Worm (Caenorhabditis elegans) whole organism, L1 larva: Measurements from ENCODE around the gene acs-11.
A peak's percentile ranks its signal among the peaks of the same experiment; 100 is the strongest.

Source experiments
- C04F5.9 ChIP-seq: sonication (generic microtip); optimal IDR thresholded peaks from 2 replicates; lab custom pipeline; 2016; ENCODE audit warnings: missing genetic modification characterization, missing compliant biosample characterization
- C34B4.2 ChIP-seq: sonication (generic microtip); optimal IDR thresholded peaks from 2 replicates; lab custom pipeline; 2017; ENCODE audit warnings: mild to moderate bottlenecking, missing genetic modification characterization, missing compliant biosample characterization
- Y116A8C.19 ChIP-seq: sonication (generic microtip); optimal IDR thresholded peaks from 2 replicates; lab custom pipeline; 2016; ENCODE audit warnings: missing compliant biosample characterization, missing genetic modification characterization, borderline replicate concordance
- aha-1 ChIP-seq: fragments of 150-350 bp; optimal IDR thresholded peaks from 2 replicates; lab custom pipeline; 2014; ENCODE audit warnings: missing biosample characterization, missing genetic modification characterization
- aly-2 ChIP-seq: fragments of 150-350 bp; optimal IDR thresholded peaks from 2 replicates; lab custom pipeline; 2014; ENCODE audit warnings: missing biosample characterization, missing genetic modification characterization
- blmp-1 ChIP-seq: fragments of 150-350 bp; optimal IDR thresholded peaks from 2 replicates; lab custom pipeline; 2014; ENCODE audit warnings: missing biosample characterization, missing genetic modification characterization
- ceh-8 ChIP-seq: fragments of 200-800 bp; sonication (Bioruptor generic); optimal IDR thresholded peaks from 2 replicates; lab custom pipeline; 2018; ENCODE audit warnings: mild to moderate bottlenecking, missing genetic modification characterization, moderate library complexity, missing compliant biosample characterization
- ceh-88 ChIP-seq: fragments of 200-800 bp; sonication (Bioruptor generic); IDR thresholded peaks from 2 replicates; pipeline ENCODE4 v1.3.6; 2022; ENCODE audit warnings: missing genetic modification characterization, missing compliant biosample characterization
- ceh-90 ChIP-seq: sonication (generic microtip); optimal IDR thresholded peaks from 2 replicates; lab custom pipeline; 2016; ENCODE audit warnings: missing genetic modification characterization, missing compliant biosample characterization
- dpl-1 ChIP-seq, 3 experiments: fragments of 150-350 bp in 2 of 3; sonication (generic microtip) in 1 of 3; optimal IDR thresholded peaks; 2 replicates each; lab custom pipeline; 2014 to 2017; ENCODE audit warnings: missing biosample characterization in 3 of 3, missing genetic modification characterization in 3 of 3, missing genetic modification reagents in 3 of 3
- efl-1 ChIP-seq, 4 experiments: fragments of 150-350 bp; optimal IDR thresholded peaks in 3 of 4; peaks in 1 of 4; 1 replicate in 1 of 4; 2 replicates in 3 of 4; lab custom pipeline; 2014; ENCODE audit warnings: missing biosample characterization in 2 of 4, missing genetic modification characterization in 2 of 4, missing genetic modification reagents in 2 of 4
- egl-13 ChIP-seq: sonication (generic microtip); optimal IDR thresholded peaks from 2 replicates; lab custom pipeline; 2016; ENCODE audit warnings: missing genotype, missing genetic modification reagents, missing genetic modification characterization, missing compliant biosample characterization
- egl-27 ChIP-seq, 2 experiments: fragments of 150-350 bp in 1 of 2; sonication (generic microtip); optimal IDR thresholded peaks; 3 replicates each; lab custom pipeline; 2017 to 2018; ENCODE audit warnings: missing biosample characterization in 2 of 2, missing genetic modification characterization in 2 of 2, missing genetic modification reagents in 2 of 2
- elt-2 ChIP-seq: sonication (generic microtip); optimal IDR thresholded peaks from 2 replicates; lab custom pipeline; 2016; ENCODE audit warnings: missing genetic modification characterization, mild to moderate bottlenecking, inconsistent platforms, missing compliant biosample characterization, missing genetic modification reagents
- elt-3 ChIP-seq, 6 experiments: fragments of 150-350 bp in 1 of 6; sonication (generic microtip); optimal IDR thresholded peaks; 2 replicates each; lab custom pipeline; 2017 to 2018; ENCODE audit warnings: missing biosample characterization in 6 of 6, missing genetic modification characterization in 6 of 6, inconsistent platforms in 1 of 6
- ets-5 ChIP-seq: fragments of 200-800 bp; sonication (Bioruptor generic); IDR thresholded peaks from 2 replicates; pipeline ENCODE4 v1.3.6; 2022; ENCODE audit warnings: missing genetic modification characterization, missing compliant biosample characterization
- fkh-10 ChIP-seq: sonication (generic microtip); optimal IDR thresholded peaks from 2 replicates; lab custom pipeline; 2017; ENCODE audit warnings: missing biosample characterization, missing genetic modification reagents, missing genetic modification characterization
- fkh-4 ChIP-seq: sonication (generic microtip); optimal IDR thresholded peaks from 2 replicates; lab custom pipeline; 2016; ENCODE audit warnings: missing compliant biosample characterization, missing genetic modification characterization, borderline replicate concordance
- fkh-8 ChIP-seq: sonication (generic microtip); optimal IDR thresholded peaks from 2 replicates; lab custom pipeline; 2016; ENCODE audit warnings: mild to moderate bottlenecking, missing genetic modification characterization, missing compliant biosample characterization
- grh-1 ChIP-seq: fragments of 200-800 bp; sonication (Bioruptor generic); IDR thresholded peaks from 2 replicates; pipeline ENCODE4 v1.3.6; 2022; ENCODE audit warnings: missing genetic modification reagents, missing genetic modification characterization, missing compliant biosample characterization
- hlh-4 ChIP-seq: sonication (generic microtip); optimal IDR thresholded peaks from 2 replicates; lab custom pipeline; 2016; ENCODE audit warnings: mild to moderate bottlenecking, missing genetic modification characterization, missing compliant biosample characterization
- irx-1 ChIP-seq: sonication (generic microtip); optimal IDR thresholded peaks from 2 replicates; lab custom pipeline; 2016; ENCODE audit warnings: missing genetic modification characterization, missing compliant biosample characterization
- lin-14 ChIP-seq: fragments of 200-800 bp; sonication (Bioruptor generic); optimal IDR thresholded peaks from 2 replicates; lab custom pipeline; 2018; ENCODE audit warnings: mild to moderate bottlenecking, missing genetic modification characterization, moderate library complexity, missing compliant biosample characterization
- lin-15B ChIP-seq: fragments of 150-350 bp; sonication (generic microtip); optimal IDR thresholded peaks from 3 replicates; lab custom pipeline; 2014; ENCODE audit warnings: missing biosample characterization, missing genetic modification characterization
- lin-35 ChIP-seq, 2 experiments: fragments of 150-350 bp; optimal IDR thresholded peaks; 2 replicates each; lab custom pipeline; 2014; ENCODE audit warnings: missing biosample characterization in 2 of 2, missing genetic modification characterization in 2 of 2, missing genetic modification reagents in 2 of 2
- lin-39 ChIP-seq: fragments of 150-350 bp; optimal IDR thresholded peaks from 2 replicates; lab custom pipeline; 2014; ENCODE audit warnings: missing biosample characterization, missing genetic modification reagents, missing genetic modification characterization
- lsy-2 ChIP-seq, 2 experiments: fragments of 150-350 bp; optimal IDR thresholded peaks; 2 replicates each; lab custom pipeline; 2014; ENCODE audit warnings: missing biosample characterization in 2 of 2, missing genetic modification characterization in 2 of 2
- mef-2 ChIP-seq: fragments of 150-350 bp; optimal IDR thresholded peaks from 2 replicates; lab custom pipeline; 2014; ENCODE audit warnings: missing biosample characterization, missing genetic modification characterization
- nhr-12 ChIP-seq: sonication (generic microtip); optimal IDR thresholded peaks from 2 replicates; lab custom pipeline; 2017; ENCODE audit warnings: missing biosample characterization, missing genetic modification characterization
- nhr-20 ChIP-seq: sonication (generic microtip); optimal IDR thresholded peaks from 2 replicates; lab custom pipeline; 2016; ENCODE audit warnings: mild to moderate bottlenecking, missing genetic modification characterization, missing compliant biosample characterization
- nhr-71 ChIP-seq: sonication (generic microtip); optimal IDR thresholded peaks from 2 replicates; lab custom pipeline; 2016; ENCODE audit warnings: mild to moderate bottlenecking, missing genetic modification characterization, moderate library complexity, missing compliant biosample characterization
- nhr-77 ChIP-seq: fragments of 150-350 bp; optimal IDR thresholded peaks from 2 replicates; lab custom pipeline; 2014; ENCODE audit warnings: missing biosample characterization, missing genetic modification characterization
- nhr-85 ChIP-seq: sonication (generic microtip); peaks from one replicate; lab custom pipeline; 2016; ENCODE audit warnings: missing genetic modification characterization, inconsistent platforms, missing compliant biosample characterization
- pax-3 ChIP-seq: fragments of 200-800 bp; sonication (Bioruptor generic); optimal IDR thresholded peaks from 2 replicates; lab custom pipeline; 2018; ENCODE audit warnings: mild to moderate bottlenecking, missing genetic modification characterization, moderate library complexity, missing compliant biosample characterization
- skn-1 ChIP-seq: fragments of 150-350 bp; optimal IDR thresholded peaks from 2 replicates; lab custom pipeline; 2014; ENCODE audit warnings: missing biosample characterization, missing genetic modification characterization
- snu-23 ChIP-seq: sonication (generic microtip); optimal IDR thresholded peaks from 2 replicates; lab custom pipeline; 2016; ENCODE audit warnings: missing genetic modification characterization, missing compliant biosample characterization
- sptf-1 ChIP-seq: fragments of 150-350 bp; optimal IDR thresholded peaks from 2 replicates; lab custom pipeline; 2014; ENCODE audit warnings: missing biosample characterization, missing genetic modification characterization
- sup-37 ChIP-seq: fragments of 200-800 bp; sonication (Bioruptor generic); optimal IDR thresholded peaks from 2 replicates; lab custom pipeline; 2018; ENCODE audit warnings: mild to moderate bottlenecking, missing genetic modification characterization, missing compliant biosample characterization
- unc-130 ChIP-seq: fragments of 150-350 bp; optimal IDR thresholded peaks from 2 replicates; lab custom pipeline; 2017; ENCODE audit warnings: missing biosample characterization, missing genetic modification characterization, inconsistent platforms
- unc-62 ChIP-seq: fragments of 150-350 bp; optimal IDR thresholded peaks from 2 replicates; lab custom pipeline; 2014; ENCODE audit warnings: missing biosample characterization, missing genetic modification reagents, missing genetic modification characterization
- unc-86 ChIP-seq: sonication (generic microtip); optimal IDR thresholded peaks from 2 replicates; lab custom pipeline; 2016; ENCODE audit warnings: missing genetic modification characterization, missing compliant biosample characterization
- vab-15 ChIP-seq: sonication (generic microtip); optimal IDR thresholded peaks from 2 replicates; lab custom pipeline; 2017; ENCODE audit warnings: missing genotype, mild to moderate bottlenecking, missing genetic modification characterization, missing compliant biosample characterization
- xbp-1 ChIP-seq: sonication (generic microtip); optimal IDR thresholded peaks from 2 replicates; lab custom pipeline; 2016; ENCODE audit warnings: missing genetic modification characterization, missing compliant biosample characterization
- zag-1 ChIP-seq: fragments of 150-350 bp; optimal IDR thresholded peaks from 2 replicates; lab custom pipeline; 2014; ENCODE audit warnings: missing biosample characterization, missing genetic modification characterization
- zip-4 ChIP-seq: fragments of 200-800 bp; sonication (Bioruptor generic); optimal IDR thresholded peaks from 2 replicates; lab custom pipeline; 2018; ENCODE audit warnings: mild to moderate bottlenecking, missing genetic modification characterization, moderate library complexity, missing compliant biosample characterization
- ztf-4 ChIP-seq: fragments of 150-350 bp; optimal IDR thresholded peaks from 2 replicates; lab custom pipeline; 2014; ENCODE audit warnings: missing biosample characterization, missing genetic modification characterization

Gene acs-11

ce11 chrII:4761020-4761419 lies 19.1 kb downstream of the acs-11 start:
- peak; percentile 36 for TF ChIP-seq blmp-1 (tag; lab: Kevin White, UChicago)
- TF ChIP-seq Y116A8C.19 (tag; lab: Kevin White, UChicago), result no peak
- peak; percentile 9 for TF ChIP-seq snu-23 (GFP tag; lab: Kevin White, UChicago)
- TF ChIP-seq C04F5.9 (tag; lab: Kevin White, UChicago), result no peak
- TF ChIP-seq lin-35 (GFP tag; optimal IDR thresholded peaks at IDR 0.05; lab: Kevin White, UChicago), result peak in 1 of 2 experiments; percentile 4
- peak; percentile 48 for TF ChIP-seq nhr-20 (tag; lab: Kevin White, UChicago)
- TF ChIP-seq nhr-85 (tag; lab: Kevin White, UChicago), result peak; percentile 93
- peak; percentile 37 for TF ChIP-seq lin-14 (GFP tag; lab: Kevin White, UChicago)
- TF ChIP-seq nhr-12 (tag; lab: Kevin White, UChicago), result no peak
- TF ChIP-seq nhr-71 (tag; lab: Kevin White, UChicago), result peak; percentile 31
- TF ChIP-seq lsy-2 (tag; optimal IDR thresholded peaks at IDR 0.05; lab: Kevin White, UChicago), result peak in 1 of 2 experiments; percentile 38
- no peak for TF ChIP-seq aha-1 (tag; lab: Kevin White, UChicago)
- no peak for TF ChIP-seq aly-2 (tag; lab: Kevin White, UChicago)
- no peak for TF ChIP-seq ztf-4 (tag; lab: Kevin White, UChicago)
- TF ChIP-seq, all 84 proteins: peak for 8

- TF ChIP-seq vab-15 (tag; lab: Kevin White, UChicago) (no peak), unc-62 (GFP tag; lab: Kevin White, UChicago) (no peak), egl-13 (no peak), nhr-77 (tag; lab: Kevin White, UChicago) (no peak), fkh-10 (GFP tag; lab: Kevin White, UChicago) (no peak), efl-1 (optimal IDR thresholded peaks at IDR 0.05; lab: Kevin White, UChicago) (no peak), efl-1 (GFP tag; optimal IDR thresholded peaks at IDR 0.05 in 1 of 2; lab: Kevin White, UChicago) (peak in 1 of 2 experiments; percentile 90), hlh-4 (tag; lab: Kevin White, UChicago) (no peak), nhr-20 (tag; lab: Kevin White, UChicago) (peak; percentile 53), nhr-85 (tag; lab: Kevin White, UChicago) (peak; percentile 84), grh-1 (GFP tag; lab: Robert Waterston, UW) (peak; percentile 25; the same call in 1 of the 2 replicates), fkh-8 (tag; lab: Kevin White, UChicago) (peak; percentile 32), fkh-4 (tag; lab: Kevin White, UChicago) (no peak), lin-39 (tag; lab: Kevin White, UChicago) (no peak), pax-3 (no peak), zip-4 (GFP tag; lab: Kevin White, UChicago) (no peak), elt-3 (tag; optimal IDR thresholded peaks at IDR 0.05; lab: Kevin White, UChicago) (peak in 1 of 6 experiments; percentile 69), irx-1 (tag; lab: Kevin White, UChicago) (no peak), mef-2 (tag; lab: Kevin White, UChicago) (no peak), lin-35 (GFP tag; optimal IDR thresholded peaks at IDR 0.05; lab: Kevin White, UChicago) (peak in 1 of 2 experiments; percentile 32), sup-37 (no peak), nhr-71 (tag; lab: Kevin White, UChicago) (peak; percentile 50), blmp-1 (tag; lab: Kevin White, UChicago) (peak; percentile 51), zag-1 (tag; lab: Kevin White, UChicago) (no peak), snu-23 (GFP tag; lab: Kevin White, UChicago) (peak; percentile 11), dpl-1 (GFP tag; optimal IDR thresholded peaks at IDR 0.05; lab: Kevin White, UChicago) (no peak), xbp-1 (tag; lab: Kevin White, UChicago) (peak; percentile 36), lin-14 (GFP tag; lab: Kevin White, UChicago) (peak; percentile 8), lsy-2 (tag; optimal IDR thresholded peaks at IDR 0.05; lab: Kevin White, UChicago) (peak in 1 of 2 experiments; percentile 24)
Measured at ce11 chrII:4762574-4763285, 20.8 kb downstream of the acs-11 start, which contains the start of gene F26G1.2. Gene F26G1.2 (plus strand): TSS chrII:4763081.

- TF ChIP-seq ceh-90 (tag; lab: Kevin White, UChicago) (no peak), elt-2 (tag; lab: Kevin White, UChicago) (no peak), ets-5 (GFP tag; lab: Robert Waterston, UW) (no peak), irx-1 (tag; lab: Kevin White, UChicago) (no peak), ceh-8 (GFP tag; lab: Kevin White, UChicago) (no peak), unc-86 (tag; lab: Kevin White, UChicago) (no peak), egl-27 (tag; optimal IDR thresholded peaks at IDR 0.05; lab: Kevin White, UChicago) (no peak), C34B4.2 (tag; lab: Kevin White, UChicago) (no peak), aha-1 (tag; lab: Kevin White, UChicago) (no peak), unc-130 (tag; lab: Kevin White, UChicago) (no peak), ceh-88 (GFP tag; lab: Robert Waterston, UW) (no peak), sptf-1 (no peak), dpl-1 (GFP tag; optimal IDR thresholded peaks at IDR 0.05; lab: Kevin White, UChicago) (no peak), zag-1 (tag; lab: Kevin White, UChicago) (no peak), skn-1 (tag; lab: Kevin White, UChicago) (no peak), lin-15B (no peak)
Measured at ce11 chrII:4766284-4766683, 24.3 kb downstream of the acs-11 start, which contains the start of gene ttm-2. Gene ttm-2 (minus strand): TSS chrII:4766384.
